Fruit fly (Drosophila melanogaster) whole organism, wandering third instar larva: ENCODE results near the gene CG34345.

Experiments used
- Abd-B ChIP-seq: fragments of >200 bp; optimal IDR thresholded peaks from 2 replicates; lab custom pipeline; 2017; ENCODE audit warnings: missing biosample characterization, missing genetic modification characterization
- CG32264 ChIP-seq: fragments of 200-800 bp; sonication (Bioruptor generic); optimal IDR thresholded peaks from 2 replicates; lab custom pipeline; 2016; ENCODE audit warnings: missing biosample characterization, missing genetic modification characterization
- CG9705 ChIP-seq: fragments of 200-800 bp; sonication (Bioruptor generic); optimal IDR thresholded peaks from 2 replicates; lab custom pipeline; 2018; ENCODE audit warnings: missing biosample characterization, mild to moderate bottlenecking, missing genetic modification characterization
- CrebA ChIP-seq: fragments of 200-800 bp; sonication (Bioruptor generic); optimal IDR thresholded peaks from 2 replicates; lab custom pipeline; 2016; ENCODE audit warnings: missing biosample characterization, mild to moderate bottlenecking, missing genetic modification characterization, borderline replicate concordance
- Dfd ChIP-seq: fragments of >200 bp; optimal IDR thresholded peaks from 2 replicates; lab custom pipeline; 2017; ENCODE audit warnings: missing biosample characterization, missing genetic modification characterization
- Dif ChIP-seq: fragments of 200-275, 200-300 bp; sonication (Bioruptor generic); optimal IDR thresholded peaks from 2 replicates; lab custom pipeline; 2018; ENCODE audit warnings: missing biosample characterization, missing genetic modification characterization; ENCODE audit not compliant: partially characterized antibody
- GATAd ChIP-seq: sonication (Bioruptor generic); optimal IDR thresholded peaks from 2 replicates; lab custom pipeline; 2016; ENCODE audit warnings: missing biosample characterization, missing genetic modification characterization
- HLH106 ChIP-seq: fragments of 200-800 bp; optimal IDR thresholded peaks from 3 replicates; lab custom pipeline; 2019; ENCODE audit warnings: missing biosample characterization, mild to moderate bottlenecking, missing genetic modification characterization, moderate library complexity
- Hnf4 ChIP-seq: fragments of 200-800 bp; sonication (Bioruptor generic); optimal IDR thresholded peaks from 2 replicates; lab custom pipeline; 2016; ENCODE audit warnings: missing biosample characterization, mild to moderate bottlenecking, missing genetic modification characterization
- Hr78 ChIP-seq: fragments of >200 bp; optimal IDR thresholded peaks from 2 replicates; lab custom pipeline; 2017; ENCODE audit warnings: missing biosample characterization, missing genetic modification characterization
- Hr83 ChIP-seq: fragments of 200-300 bp; sonication (Bioruptor generic); optimal IDR thresholded peaks from 2 replicates; lab custom pipeline; 2016; ENCODE audit warnings: missing biosample characterization, mild to moderate bottlenecking, missing genetic modification characterization, moderate library complexity; ENCODE audit not compliant: poor library complexity, severe bottlenecking
- Jra ChIP-seq: sonication (Bioruptor generic); optimal IDR thresholded peaks from 2 replicates; lab custom pipeline; 2016; ENCODE audit warnings: missing biosample characterization, missing genetic modification characterization
- Mio ChIP-seq: sonication (Bioruptor generic); optimal IDR thresholded peaks from 2 replicates; lab custom pipeline; 2016; ENCODE audit warnings: missing biosample characterization, missing genetic modification characterization
- Myc ChIP-seq: fragments of >200 bp; optimal IDR thresholded peaks from 2 replicates; lab custom pipeline; 2017
- N ChIP-seq: fragments of >200 bp; optimal IDR thresholded peaks from 2 replicates; lab custom pipeline; 2018; ENCODE audit warnings: missing biosample characterization, missing external identifiers, missing genetic modification characterization
- OdsH ChIP-seq: fragments of 200-800 bp; sonication (Bioruptor generic); optimal IDR thresholded peaks from 2 replicates; lab custom pipeline; 2016; ENCODE audit warnings: missing biosample characterization, mild to moderate bottlenecking, missing genetic modification characterization
- Rel ChIP-seq, 2 experiments: fragments of 200-800 bp; sonication (Bioruptor generic) in 1 of 2; optimal IDR thresholded peaks; 2 replicates in 1 of 2; 3 replicates in 1 of 2; lab custom pipeline; 2016 to 2019; ENCODE audit warnings: mild to moderate bottlenecking in 2 of 2, missing biosample characterization in 2 of 2, missing genetic modification characterization in 2 of 2, moderate library complexity in 1 of 2
- Sp1 ChIP-seq: fragments of 200-800 bp; sonication (Bioruptor generic); optimal IDR thresholded peaks from 3 replicates; lab custom pipeline; 2019; ENCODE audit warnings: missing biosample characterization, mild to moderate bottlenecking, missing genetic modification characterization, moderate library complexity
- Vsx2 ChIP-seq: fragments of 200-300, 225-300 bp; sonication (Bioruptor generic); optimal IDR thresholded peaks from 2 replicates; lab custom pipeline; 2018; ENCODE audit warnings: missing biosample characterization, missing genetic modification characterization; ENCODE audit not compliant: partially characterized antibody
- br ChIP-seq: fragments of 200-800 bp; sonication (Bioruptor generic); optimal IDR thresholded peaks from 2 replicates; lab custom pipeline; 2016; ENCODE audit warnings: missing biosample characterization, missing genetic modification characterization
- brk ChIP-seq: fragments of 200-800 bp; sonication (Bioruptor generic); optimal IDR thresholded peaks from 2 replicates; lab custom pipeline; 2016; ENCODE audit warnings: missing biosample characterization, mild to moderate bottlenecking, missing genetic modification characterization
- dl ChIP-seq, 2 experiments: fragments of 175-275, 200-275 bp in 1 of 2; fragments of 200-275 bp in 1 of 2; sonication (Bioruptor generic); optimal IDR thresholded peaks; lab custom pipeline; 2018; ENCODE audit warnings: mild to moderate bottlenecking in 2 of 2, missing biosample characterization in 2 of 2, missing genetic modification characterization in 2 of 2, moderate library complexity in 2 of 2; ENCODE audit not compliant: partially characterized antibody in 2 of 2, insufficient read depth in 1 of 2
- dmrt93B ChIP-seq: fragments of 200-800 bp; sonication (Bioruptor generic); optimal IDR thresholded peaks from 2 replicates; lab custom pipeline; 2018; ENCODE audit warnings: missing biosample characterization, mild to moderate bottlenecking, missing genetic modification characterization
- dsf ChIP-seq: sonication (Bioruptor generic); optimal IDR thresholded peaks from 2 replicates; lab custom pipeline; 2016; ENCODE audit warnings: missing biosample characterization, missing genetic modification characterization, borderline replicate concordance
- ey ChIP-seq: fragments of 200-800 bp; sonication (Bioruptor generic); optimal IDR thresholded peaks from 2 replicates; lab custom pipeline; 2016; ENCODE audit warnings: missing biosample characterization, missing genetic modification characterization
- foxo ChIP-seq, 2 experiments: fragments of 200-800 bp; sonication (Bioruptor generic); optimal IDR thresholded peaks; 2 replicates in 1 of 2; 3 replicates in 1 of 2; lab custom pipeline; 2016 to 2017; ENCODE audit warnings: missing biosample characterization in 2 of 2, missing genetic modification characterization in 2 of 2
- fru ChIP-seq: fragments of 200-800 bp; sonication (Bioruptor generic); optimal IDR thresholded peaks from 3 replicates; lab custom pipeline; 2016; ENCODE audit warnings: missing biosample characterization, mild to moderate bottlenecking, missing genetic modification characterization
- h ChIP-seq: fragments of 200-800 bp; sonication (Bioruptor generic); optimal IDR thresholded peaks from 3 replicates; lab custom pipeline; 2016; ENCODE audit warnings: missing biosample characterization, mild to moderate bottlenecking, missing genetic modification characterization
- jim ChIP-seq: fragments of 175-275, 200-325 bp; sonication (Bioruptor generic); optimal IDR thresholded peaks from 2 replicates; lab custom pipeline; 2016; ENCODE audit warnings: missing biosample characterization, mild to moderate bottlenecking, missing genetic modification characterization
- lola ChIP-seq: fragments of >200 bp; optimal IDR thresholded peaks from 2 replicates; lab custom pipeline; 2017; ENCODE audit warnings: missing biosample characterization, missing genetic modification characterization
- pan ChIP-seq: fragments of >200 bp; optimal IDR thresholded peaks from 2 replicates; lab custom pipeline; 2017
- psq ChIP-seq: fragments of 200-800 bp; sonication (Bioruptor generic); optimal IDR thresholded peaks from 3 replicates; lab custom pipeline; 2017; ENCODE audit warnings: missing biosample characterization, mild to moderate bottlenecking, missing genetic modification characterization, moderate library complexity
- rgr ChIP-seq: fragments of 200-800 bp; sonication (Bioruptor generic); optimal IDR thresholded peaks from 3 replicates; lab custom pipeline; 2016; ENCODE audit warnings: missing biosample characterization, mild to moderate bottlenecking, missing genetic modification characterization
- sage ChIP-seq: fragments of 200-800 bp; sonication (Bioruptor generic); optimal IDR thresholded peaks from 2 replicates; lab custom pipeline; 2016; ENCODE audit warnings: missing biosample characterization, mild to moderate bottlenecking, missing genetic modification characterization
- sv ChIP-seq: fragments of 200-800 bp; sonication (Bioruptor generic); optimal IDR thresholded peaks from 3 replicates; lab custom pipeline; 2016; ENCODE audit warnings: missing biosample characterization, missing genetic modification characterization
- tai ChIP-seq: sonication (Bioruptor generic); optimal IDR thresholded peaks from 2 replicates; lab custom pipeline; 2016; ENCODE audit warnings: missing biosample characterization, missing genetic modification characterization
- usp ChIP-seq: fragments of >200 bp; optimal IDR thresholded peaks from 2 replicates; lab custom pipeline; 2017; ENCODE audit warnings: missing biosample characterization, missing genetic modification characterization
- woc ChIP-seq: sonication (Bioruptor generic); optimal IDR thresholded peaks from 2 replicates; lab custom pipeline; 2016; ENCODE audit warnings: missing biosample characterization, mild to moderate bottlenecking, missing genetic modification characterization

Gene CG34345

dm6 chr2L:6647103-6647711 is 24.3 kb downstream of the CG34345 start:
- TF ChIP-seq HLH106: peak; percentile 81
- TF ChIP-seq CG9705 (GFP tag; lab: Kevin White, UChicago): peak; percentile 40
- no peak for TF ChIP-seq Dif (GFP tag; lab: Kevin White, UChicago)
- no peak for TF ChIP-seq lola (GFP tag; lab: Kevin White, UChicago)
- peak; percentile 42 to 93 for TF ChIP-seq foxo (GFP tag; optimal IDR thresholded peaks at IDR 0.05; lab: Kevin White, UChicago)
- peak; percentile 56 for TF ChIP-seq brk (GFP tag; lab: Kevin White, UChicago)
- TF ChIP-seq Hnf4: peak; percentile 88
- peak; percentile 93 for TF ChIP-seq rgr
- TF ChIP-seq jim (GFP tag; lab: Kevin White, UChicago): no peak
- TF ChIP-seq N (GFP tag; lab: Kevin White, UChicago): no peak
- TF ChIP-seq Abd-B: no peak
- TF ChIP-seq dl (GFP tag; optimal IDR thresholded peaks at IDR 0.05; lab: Kevin White, UChicago; ENCODE audit: insufficient read depth in 1 of 2, partially characterized antibody in 2 of 2): peak in 1 of 2 experiments; percentile 4
- TF ChIP-seq dsf: peak; percentile 62
- TF ChIP-seq psq (GFP tag; lab: Kevin White, UChicago): peak; percentile 94
- peak; percentile 64 for TF ChIP-seq dmrt93B (GFP tag; lab: Kevin White, UChicago)
- no peak for TF ChIP-seq tai (GFP tag; lab: Kevin White, UChicago)
- TF ChIP-seq sv (GFP tag; lab: Kevin White, UChicago): peak; percentile 95
- peak; percentile 85 for TF ChIP-seq CG32264 (GFP tag; lab: Kevin White, UChicago)
- TF ChIP-seq Hr83 (GFP tag; lab: Kevin White, UChicago): no peak
- TF ChIP-seq pan (lab: Kevin White, UChicago): no peak
- peak; percentile 88 for TF ChIP-seq OdsH (GFP tag; lab: Kevin White, UChicago)
- TF ChIP-seq usp (GFP tag; lab: Kevin White, UChicago): no peak
- TF ChIP-seq Jra (GFP tag; lab: Kevin White, UChicago): peak; percentile 48
- TF ChIP-seq Mio (GFP tag; lab: Kevin White, UChicago): no peak
- TF ChIP-seq fru: peak; percentile 93
- no peak for TF ChIP-seq Vsx2 (GFP tag; lab: Kevin White, UChicago)
- no peak for TF ChIP-seq Myc (lab: Kevin White, UChicago)
- peak; percentile 76 for TF ChIP-seq woc (GFP tag; lab: Kevin White, UChicago)
- no peak for TF ChIP-seq CrebA (GFP tag; lab: Kevin White, UChicago)
- TF ChIP-seq Rel (GFP tag; optimal IDR thresholded peaks at IDR 0.05; lab: Kevin White, UChicago): no peak
- TF ChIP-seq Rel (tag; optimal IDR thresholded peaks at IDR 0.05; lab: Kevin White, UChicago): peak; percentile 97
- TF ChIP-seq br: peak; percentile 91
- peak; percentile 85 for TF ChIP-seq Sp1 (GFP tag; lab: Kevin White, UChicago)
- no peak for TF ChIP-seq Dfd (GFP tag; lab: Kevin White, UChicago)
- TF ChIP-seq h (GFP tag; lab: Kevin White, UChicago): peak; percentile 93
- TF ChIP-seq GATAd (GFP tag; lab: Kevin White, UChicago): peak; percentile 28
- TF ChIP-seq ey (GFP tag; lab: Kevin White, UChicago): peak; percentile 90
- peak; percentile 68 for TF ChIP-seq sage (GFP tag; lab: Kevin White, UChicago)
- TF ChIP-seq Hr78: no peak

- TF ChIP-seq OdsH (GFP tag; lab: Kevin White, UChicago) (peak; percentile 92), pan (lab: Kevin White, UChicago) (no peak), Myc (lab: Kevin White, UChicago) (no peak), sv (GFP tag; lab: Kevin White, UChicago) (peak; percentile 95), usp (GFP tag; lab: Kevin White, UChicago) (no peak), Hr83 (GFP tag; lab: Kevin White, UChicago) (no peak), woc (GFP tag; lab: Kevin White, UChicago) (peak; percentile 86), CrebA (GFP tag; lab: Kevin White, UChicago) (no peak), Jra (GFP tag; lab: Kevin White, UChicago) (peak; percentile 57), jim (GFP tag; lab: Kevin White, UChicago) (no peak), HLH106 (peak; percentile 93), N (GFP tag; lab: Kevin White, UChicago) (no peak), dmrt93B (GFP tag; lab: Kevin White, UChicago) (no peak), Sp1 (GFP tag; lab: Kevin White, UChicago) (peak; percentile 90), CG32264 (GFP tag; lab: Kevin White, UChicago) (peak; percentile 72), Abd-B (no peak), fru (peak; percentile 93), Dfd (GFP tag; lab: Kevin White, UChicago) (no peak), ey (GFP tag; lab: Kevin White, UChicago) (peak; percentile 90), Vsx2 (GFP tag; lab: Kevin White, UChicago) (no peak), dsf (peak; percentile 42), GATAd (GFP tag; lab: Kevin White, UChicago) (peak; percentile 55), Dif (GFP tag; lab: Kevin White, UChicago) (no peak), foxo (GFP tag; optimal IDR thresholded peaks at IDR 0.05; lab: Kevin White, UChicago) (peak in 1 of 2 experiments; percentile 96), brk (GFP tag; lab: Kevin White, UChicago) (no peak), sage (GFP tag; lab: Kevin White, UChicago) (no peak), psq (GFP tag; lab: Kevin White, UChicago) (peak; percentile 88), tai (GFP tag; lab: Kevin White, UChicago) (no peak), Mio (GFP tag; lab: Kevin White, UChicago) (peak; percentile 35), Rel (GFP tag; optimal IDR thresholded peaks at IDR 0.05; lab: Kevin White, UChicago) (peak; percentile 72), Rel (tag; optimal IDR thresholded peaks at IDR 0.05; lab: Kevin White, UChicago) (peak; percentile 69), br (peak; percentile 93), Hr78 (no peak), Hnf4 (no peak), lola (GFP tag; lab: Kevin White, UChicago) (no peak), rgr (peak; percentile 95), CG9705 (GFP tag; lab: Kevin White, UChicago) (peak; percentile 87), h (GFP tag; lab: Kevin White, UChicago) (peak; percentile 94), dl (GFP tag; optimal IDR thresholded peaks at IDR 0.05; lab: Kevin White, UChicago; ENCODE audit: insufficient read depth in 1 of 2, partially characterized antibody in 2 of 2) (no peak)
Observed at dm6 chr2L:6648163-6648628, 25.3 kb downstream of the CG34345 start.
